Worm (Caenorhabditis elegans): ENCODE data around the gene duo-1.

duo-1 gene

DNA sequence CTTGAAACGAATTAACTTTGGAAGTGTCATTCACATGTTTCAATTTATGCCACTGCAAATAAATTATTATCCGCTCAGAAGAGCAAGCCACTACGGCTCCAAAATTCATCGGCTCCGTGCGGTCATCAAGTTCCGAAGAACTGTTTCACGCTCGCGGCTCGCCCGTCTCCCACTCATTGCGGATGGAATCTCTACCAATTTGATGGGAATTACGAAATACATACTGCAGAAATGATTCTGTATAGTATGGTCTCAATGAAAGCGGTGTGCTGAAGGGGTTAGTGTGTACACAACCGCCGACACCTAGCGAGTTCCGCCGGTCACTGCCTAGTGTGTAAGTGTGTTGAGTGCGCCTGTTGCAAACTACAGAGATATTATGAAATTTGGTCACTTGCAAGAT is 30.7 kb downstream of the duo-1 start (continued):
- no peak for TF ChIP-seq F37B4.10 (GFP tag; IDR thresholded peaks at IDR 0.05)
- TF ChIP-seq B0336.3 (GFP tag; IDR thresholded peaks at IDR 0.05) = no peak
- TF ChIP-seq B0261.1 (tag; optimal IDR thresholded peaks at IDR 0.05) = no peak
- no peak for TF ChIP-seq F57A8.1 (GFP tag; optimal IDR thresholded peaks at IDR 0.05)
- TF ChIP-seq ama-1 (optimal IDR thresholded peaks at IDR 0.05) = no peak
- TF ChIP-seq ama-1 (GFP tag; optimal IDR thresholded peaks at IDR 0.05) = no peak
- TF ChIP-seq F22D6.2 (tag; optimal IDR thresholded peaks at IDR 0.05) = no peak
- TF ChIP-seq ztf-22 (GFP tag; optimal IDR thresholded peaks at IDR 0.05) = no peak
- no peak for TF ChIP-seq attf-5 (GFP tag; optimal IDR thresholded peaks at IDR 0.05)
- peak; percentile 71 for TF ChIP-seq tbp1 (GFP tag; optimal IDR thresholded peaks at IDR 0.05)
- peak in 1 of 2 experiments; percentile 22 for TF ChIP-seq rec-8 (tag; optimal IDR thresholded peaks at IDR 0.05)
- TF ChIP-seq ceh-79 (tag; optimal IDR thresholded peaks at IDR 0.05) = no peak
- no peak for TF ChIP-seq attf-3 (GFP tag; conservative IDR thresholded peaks at IDR 0.05)
- TF ChIP-seq tbx-9 (tag; optimal IDR thresholded peaks at IDR 0.05; ENCODE audit: borderline replicate concordance) = no peak
- TF ChIP-seq F57C9.4 (tag; optimal IDR thresholded peaks at IDR 0.05) = no peak
- TF ChIP-seq zim-3 (tag; optimal IDR thresholded peaks at IDR 0.05) = no peak
- TF ChIP-seq pha-4 (tag; optimal IDR thresholded peaks at IDR 0.05) = no peak
- TF ChIP-seq C06A6.2 (GFP tag; conservative IDR thresholded peaks at IDR 0.05) = no peak
- TF ChIP-seq ztf-3 (GFP tag; optimal IDR thresholded peaks at IDR 0.05) = no peak
- no peak for TF ChIP-seq Y56A3A.18 (GFP tag; IDR thresholded peaks at IDR 0.05)
- TF ChIP-seq F39B2.1 (GFP tag; IDR thresholded peaks at IDR 0.05) = no peak
- no peak for TF ChIP-seq ztf-28 (GFP tag; IDR thresholded peaks at IDR 0.05)
- peak; percentile 91 for TF ChIP-seq snpc-4 (GFP tag; optimal IDR thresholded peaks at IDR 0.05)
- peak; percentile 90 to 97 (median 93) for TF ChIP-seq snpc-4 (tag; optimal IDR thresholded peaks at IDR 0.05)
- TF ChIP-seq repo-1 (tag; optimal IDR thresholded peaks at IDR 0.05) = no peak
- TF ChIP-seq nhr-179 (tag; optimal IDR thresholded peaks at IDR 0.05) = no peak
- TF ChIP-seq bed-1 (GFP tag; IDR thresholded peaks at IDR 0.05) = no peak
- TF ChIP-seq sea-2 (GFP tag; IDR thresholded peaks at IDR 0.05) = no peak
- TF ChIP-seq Y67H2A.10 (GFP tag; conservative IDR thresholded peaks at IDR 0.05) = no peak
- TF ChIP-seq tlf-1 (GFP tag; optimal IDR thresholded peaks at IDR 0.05) = no peak
- TF ChIP-seq F52B5.7 (tag; optimal IDR thresholded peaks at IDR 0.05) = no peak
- no peak for TF ChIP-seq dox-1 (GFP tag; IDR thresholded peaks at IDR 0.05)
- no peak for TF ChIP-seq Y79H2A.3 (GFP tag; conservative IDR thresholded peaks at IDR 0.05)
- TF ChIP-seq hmg-1.2 (GFP tag; IDR thresholded peaks at IDR 0.05) = peak; percentile 81
- no peak for TF ChIP-seq F55B11.4 (tag; optimal IDR thresholded peaks at IDR 0.05; ENCODE audit: borderline replicate concordance, insufficient read depth)
- TF ChIP-seq ceh-100 (GFP tag; IDR thresholded peaks at IDR 0.05) = peak; percentile 51
- TF ChIP-seq lin-40 (tag; optimal IDR thresholded peaks at IDR 0.05) = no peak
- TF ChIP-seq cebp-2 (GFP tag; IDR thresholded peaks at IDR 0.05) = no peak
- no peak for TF ChIP-seq ets-4 (GFP tag; optimal IDR thresholded peaks at IDR 0.05)
- TF ChIP-seq unc-62 (GFP tag; optimal IDR thresholded peaks at IDR 0.05) = no peak
- TF ChIP-seq mcd-1 (GFP tag; IDR thresholded peaks at IDR 0.05) = no peak; the same call in 1 of the 2 replicates
- no peak for TF ChIP-seq egrh-3 (GFP tag; IDR thresholded peaks at IDR 0.05)
- TF ChIP-seq hlh-26 (GFP tag; conservative IDR thresholded peaks at IDR 0.05) = no peak
- TF ChIP-seq athp-1 (tag; optimal IDR thresholded peaks at IDR 0.05) = no peak
- TF ChIP-seq ccch-3 (GFP tag; optimal IDR thresholded peaks at IDR 0.05) = no peak
- TF ChIP-seq nhr-80 (tag; optimal IDR thresholded peaks at IDR 0.05) = no peak
- TF ChIP-seq F23B12.7 (tag; optimal IDR thresholded peaks at IDR 0.05; ENCODE audit: insufficient read depth) = no peak
- no peak for TF ChIP-seq efl-1 (GFP tag; optimal IDR thresholded peaks at IDR 0.05)
- no peak for TF ChIP-seq lin-54 (GFP tag; optimal IDR thresholded peaks at IDR 0.05)
- TF ChIP-seq egl-44 (GFP tag; IDR thresholded peaks at IDR 0.05) = no peak
